Fruit fly (Drosophila melanogaster) whole organism, prepupa: ENCODE measurements around the gene CG10669.

Experiments used
- CG10631 ChIP-seq: fragments of 200-800 bp; sonication (Bioruptor generic); optimal IDR thresholded peaks from 2 replicates; lab custom pipeline; 2016; ENCODE audit warnings: missing biosample characterization, missing genetic modification characterization
- CG11294 ChIP-seq: fragments of 200-800 bp; sonication (Bioruptor generic); IDR thresholded peaks from 2 replicates; pipeline ENCODE4 v1.3.6; 2022; ENCODE audit warnings: missing biosample characterization, missing genetic modification characterization
- CG11902 ChIP-seq: fragments of 200-800 bp; sonication (Bioruptor generic); optimal IDR thresholded peaks from 3 replicates; lab custom pipeline; 2016; ENCODE audit warnings: missing biosample characterization, missing genetic modification characterization
- CG15336 ChIP-seq: fragments of 200-800 bp; sonication (Bioruptor generic); IDR thresholded peaks from 2 replicates; pipeline ENCODE4 v1.3.6; 2022; ENCODE audit warnings: missing biosample characterization, missing genetic modification characterization
- CG1621 ChIP-seq: fragments of 200-800 bp; sonication (Bioruptor generic); optimal IDR thresholded peaks from 3 replicates; lab custom pipeline; 2018; ENCODE audit warnings: missing biosample characterization, mild to moderate bottlenecking, missing genetic modification characterization
- CG16779 ChIP-seq: fragments of 200-800 bp; sonication (Bioruptor generic); optimal IDR thresholded peaks from 3 replicates; lab custom pipeline; 2017; ENCODE audit warnings: missing biosample characterization, mild to moderate bottlenecking, missing genetic modification characterization
- CG3032 ChIP-seq: fragments of 200-800 bp; optimal IDR thresholded peaks from 2 replicates; lab custom pipeline; 2019; ENCODE audit warnings: missing biosample characterization, mild to moderate bottlenecking, missing genetic modification characterization, moderate library complexity
- CG31627 ChIP-seq: fragments of 200-800 bp; sonication (Bioruptor generic); optimal IDR thresholded peaks from 3 replicates; lab custom pipeline; 2016; ENCODE audit warnings: missing biosample characterization, missing genetic modification characterization
- CG34406 ChIP-seq: fragments of 200-800 bp; sonication (Bioruptor generic); optimal IDR thresholded peaks from 3 replicates; lab custom pipeline; 2016; ENCODE audit warnings: missing biosample characterization, missing genetic modification characterization
- CG6163 ChIP-seq: fragments of 200-800 bp; sonication (Bioruptor generic); IDR thresholded peaks from 3 replicates; pipeline ENCODE4 v1.3.6; 2022; ENCODE audit warnings: missing biosample characterization, missing genetic modification characterization
- CG6276 ChIP-seq: fragments of 200-800 bp; sonication (Bioruptor generic); optimal IDR thresholded peaks from 2 replicates; lab custom pipeline; 2017; ENCODE audit warnings: missing biosample characterization, mild to moderate bottlenecking, missing genetic modification characterization
- CG7368 ChIP-seq: fragments of 200-800 bp; sonication (Bioruptor generic); optimal IDR thresholded peaks from 3 replicates; lab custom pipeline; 2016; ENCODE audit warnings: missing biosample characterization, missing genetic modification characterization
- CG8119 ChIP-seq: fragments of 200-800 bp; sonication (Bioruptor generic); IDR thresholded peaks from 3 replicates; pipeline ENCODE4 v1.3.6; 2022; ENCODE audit warnings: missing biosample characterization, missing genetic modification characterization
- Eip78C ChIP-seq: fragments of 200-800 bp; sonication (Bioruptor generic); peaks from one replicate; lab custom pipeline; 2016; ENCODE audit warnings: missing biosample characterization, missing genetic modification characterization
- Eip93F ChIP-seq: fragments of 200-800 bp; sonication (Bioruptor generic); optimal IDR thresholded peaks from 2 replicates; lab custom pipeline; 2016; ENCODE audit warnings: missing biosample characterization, mild to moderate bottlenecking, missing genetic modification characterization
- Gug ChIP-seq: fragments of 200-800 bp; sonication (Bioruptor generic); IDR thresholded peaks from 2 replicates; pipeline ENCODE4 v1.3.6; 2022; ENCODE audit warnings: missing biosample characterization, missing genetic modification characterization
- Hr38 ChIP-seq: sonication (Bioruptor generic); optimal IDR thresholded peaks from 2 replicates; lab custom pipeline; 2016; ENCODE audit warnings: missing biosample characterization, missing genetic modification characterization
- Lpt ChIP-seq: fragments of 200-800 bp; sonication (Bioruptor generic); optimal IDR thresholded peaks from 3 replicates; lab custom pipeline; 2016; ENCODE audit warnings: missing biosample characterization, missing genetic modification characterization
- Met ChIP-seq: fragments of 200-800 bp; sonication (Bioruptor generic); optimal IDR thresholded peaks from 3 replicates; lab custom pipeline; 2016; ENCODE audit warnings: missing biosample characterization, missing genetic modification characterization
- OdsH ChIP-seq: fragments of 200-800 bp; sonication (Bioruptor generic); optimal IDR thresholded peaks from 3 replicates; lab custom pipeline; 2016; ENCODE audit warnings: missing biosample characterization, missing genetic modification characterization
- Sox102F ChIP-seq: fragments of 200-800 bp; sonication (Bioruptor generic); optimal IDR thresholded peaks from 2 replicates; lab custom pipeline; 2016; ENCODE audit warnings: missing biosample characterization, mild to moderate bottlenecking, missing genetic modification characterization
- Sox14 ChIP-seq: fragments of 200-800 bp; sonication (Bioruptor generic); optimal IDR thresholded peaks from 3 replicates; lab custom pipeline; 2016; ENCODE audit warnings: missing biosample characterization, missing genetic modification characterization
- Sox15 ChIP-seq: fragments of 200-800 bp; sonication (Bioruptor generic); optimal IDR thresholded peaks from 3 replicates; lab custom pipeline; 2016; ENCODE audit warnings: missing biosample characterization, missing genetic modification characterization
- achi ChIP-seq: fragments of 200-800 bp; sonication (Bioruptor generic); optimal IDR thresholded peaks from 3 replicates; lab custom pipeline; 2016; ENCODE audit warnings: missing biosample characterization, missing genetic modification characterization
- cyc ChIP-seq: fragments of 200-800 bp; sonication (Bioruptor generic); optimal IDR thresholded peaks from 3 replicates; lab custom pipeline; 2016; ENCODE audit warnings: missing biosample characterization, missing genetic modification characterization
- dac ChIP-seq: fragments of 200-800 bp; sonication (Bioruptor generic); optimal IDR thresholded peaks from 2 replicates; lab custom pipeline; 2017; ENCODE audit warnings: missing biosample characterization, mild to moderate bottlenecking, missing genetic modification characterization
- fd59A ChIP-seq: fragments of 200-800 bp; sonication (Bioruptor generic); optimal IDR thresholded peaks from 2 replicates; lab custom pipeline; 2017; ENCODE audit warnings: missing biosample characterization, mild to moderate bottlenecking, missing genetic modification characterization, missing genetic modification reagents
- fd85E ChIP-seq: fragments of 200-800 bp; sonication (Bioruptor generic); optimal IDR thresholded peaks from 3 replicates; lab custom pipeline; 2016; ENCODE audit warnings: missing biosample characterization, missing genetic modification characterization
- fkh ChIP-seq: fragments of 200-800 bp; sonication (Bioruptor generic); optimal IDR thresholded peaks from 3 replicates; lab custom pipeline; 2017; ENCODE audit warnings: missing biosample characterization, mild to moderate bottlenecking, missing genetic modification characterization, moderate library complexity
- salr ChIP-seq, 2 experiments: fragments of 200-800 bp; sonication (Bioruptor generic); optimal IDR thresholded peaks; 3 replicates each; lab custom pipeline; 2016 to 2018; ENCODE audit warnings: missing biosample characterization in 2 of 2, missing genetic modification characterization in 2 of 2, mild to moderate bottlenecking in 1 of 2
- svp ChIP-seq: fragments of 200-800 bp; sonication (Bioruptor generic); peaks from one replicate; lab custom pipeline; 2016; ENCODE audit warnings: missing biosample characterization, missing genetic modification characterization
- vri ChIP-seq: fragments of 200-800 bp; sonication (Bioruptor generic); optimal IDR thresholded peaks from 3 replicates; lab custom pipeline; 2016; ENCODE audit warnings: missing biosample characterization, mild to moderate bottlenecking, missing genetic modification characterization

Gene CG10669

DNA sequence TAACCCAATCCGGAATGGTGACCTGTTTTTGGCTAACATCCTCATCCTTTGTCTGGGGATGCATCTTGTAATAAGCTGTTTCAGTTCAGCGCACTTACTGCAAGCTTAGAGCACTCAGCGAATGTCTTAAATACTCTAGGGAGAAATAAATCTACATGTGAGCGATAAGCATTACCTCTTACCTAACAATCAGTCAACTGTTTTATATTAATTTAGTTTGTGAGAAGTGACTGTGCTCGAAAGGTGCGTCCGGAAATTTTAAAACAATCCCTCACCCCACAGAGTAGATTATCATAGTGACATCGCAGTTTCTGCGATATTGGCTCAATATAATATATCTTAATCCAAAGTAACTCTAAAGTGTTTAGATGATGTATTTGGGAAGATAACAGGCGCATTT lies 17.0 kb downstream of the CG10669 start, which contains the start of gene CG10553:
Gene CG10553, minus strand, starts transcription at position 101 of the 400 bp plus-strand sequence.
- TF ChIP-seq fd59A (GFP tag; lab: Kevin White, UChicago), result no peak
- no peak for TF ChIP-seq Sox15 (GFP tag; lab: Kevin White, UChicago)
- no peak for TF ChIP-seq cyc (GFP tag; lab: Kevin White, UChicago)
- TF ChIP-seq CG3032 (tag; lab: Kevin White, UChicago), result no peak
- TF ChIP-seq CG11294 (GFP tag; lab: Robert Waterston, UW), result no peak
- no peak for TF ChIP-seq CG31627 (GFP tag; lab: Kevin White, UChicago)
- no peak for TF ChIP-seq CG11902 (GFP tag; lab: Kevin White, UChicago)
- no peak for TF ChIP-seq CG16779 (tag; lab: Kevin White, UChicago)
- TF ChIP-seq CG1621 (tag; lab: Kevin White, UChicago), result no peak
- no peak for TF ChIP-seq Lpt (GFP tag; lab: Kevin White, UChicago)
- TF ChIP-seq CG6276 (GFP tag; lab: Kevin White, UChicago), result no peak
- no peak for TF ChIP-seq OdsH (GFP tag; lab: Kevin White, UChicago)
- no peak for TF ChIP-seq salr (GFP tag; optimal IDR thresholded peaks at IDR 0.05; lab: Kevin White, UChicago)
- no peak for TF ChIP-seq CG6163 (GFP tag; lab: Robert Waterston, UW)
- TF ChIP-seq Sox102F (GFP tag; lab: Kevin White, UChicago), result no peak

DNA sequence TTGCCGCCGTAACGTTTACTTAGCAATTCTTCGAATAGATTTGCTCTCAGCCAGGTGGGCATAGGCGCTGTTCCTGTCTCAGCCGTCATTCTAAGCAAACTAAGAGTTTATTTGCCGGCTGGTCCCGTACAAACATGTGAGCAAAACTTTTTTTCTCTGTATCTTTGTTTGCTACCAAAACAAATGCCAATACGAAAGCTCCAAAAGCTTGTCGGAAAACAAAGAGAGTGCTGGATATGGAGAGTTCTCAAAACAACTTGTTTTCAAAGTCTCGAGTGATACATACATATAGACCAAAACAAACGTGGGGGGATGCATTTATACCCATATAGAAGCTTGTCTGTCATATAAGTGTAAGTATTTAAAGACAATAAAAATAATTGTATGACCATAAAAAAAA lies 19.0 kb downstream of the CG10669 start, which contains the start of gene CG10559:
Gene CG10559, minus strand, starts transcription at position 101 of the 400 bp plus-strand sequence.
- TF ChIP-seq cyc (GFP tag; lab: Kevin White, UChicago) (no peak), fkh (GFP tag; lab: Kevin White, UChicago) (peak; percentile 45)
- TF ChIP-seq, all 60 proteins: peak for 1

DNA sequence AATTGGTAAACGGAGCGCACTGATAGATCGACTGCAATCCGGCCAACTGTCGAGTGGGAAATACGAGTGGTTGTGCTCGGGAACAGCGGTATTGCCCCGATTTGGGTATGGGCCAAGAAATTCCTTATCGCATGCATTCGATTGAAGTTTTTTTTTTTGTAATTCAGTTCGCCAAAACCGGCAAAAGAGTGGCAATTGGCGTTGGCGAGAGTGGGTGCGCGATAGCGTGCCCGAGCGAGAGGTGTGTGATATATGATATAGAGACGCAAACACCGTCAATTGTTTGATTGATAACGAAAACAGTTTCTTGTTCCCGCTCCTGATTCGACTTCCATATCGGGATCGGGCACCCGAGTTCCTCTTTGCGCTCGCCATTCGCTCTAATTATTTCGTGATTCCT lies 21.3 kb downstream of the CG10669 start, which contains the start of gene CG31087:
Gene CG31087, minus strand, starts transcription at position 63 of the 400 bp plus-strand sequence.
- TF ChIP-seq vri, result peak; percentile 55
- TF ChIP-seq CG7368, result no peak

DNA sequence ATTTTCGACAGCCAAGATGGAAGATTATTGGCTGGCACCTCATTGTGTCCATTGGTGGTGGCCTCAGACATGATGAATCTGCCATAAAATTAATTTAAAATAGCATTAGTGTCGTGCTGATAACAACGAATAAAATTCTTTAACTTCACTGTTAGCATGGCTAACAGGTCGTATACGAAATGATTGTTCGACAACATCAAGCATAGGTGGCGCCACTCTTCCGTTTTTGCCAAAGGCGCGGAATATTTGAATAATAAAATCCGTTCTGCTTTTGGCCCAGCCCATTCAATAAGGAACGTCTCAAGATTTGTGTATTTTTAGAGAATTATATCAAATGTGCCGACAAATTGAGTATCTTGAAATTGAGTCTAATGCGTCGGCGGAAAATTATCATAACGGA lies 22.5 kb downstream of the CG10669 start:
- TF ChIP-seq CG10631 (GFP tag; lab: Kevin White, UChicago) (no peak), svp (GFP tag; lab: Kevin White, UChicago) (no peak), CG3032 (tag; lab: Kevin White, UChicago) (no peak), CG15336 (no peak), Sox102F (GFP tag; lab: Kevin White, UChicago) (no peak)

DNA sequence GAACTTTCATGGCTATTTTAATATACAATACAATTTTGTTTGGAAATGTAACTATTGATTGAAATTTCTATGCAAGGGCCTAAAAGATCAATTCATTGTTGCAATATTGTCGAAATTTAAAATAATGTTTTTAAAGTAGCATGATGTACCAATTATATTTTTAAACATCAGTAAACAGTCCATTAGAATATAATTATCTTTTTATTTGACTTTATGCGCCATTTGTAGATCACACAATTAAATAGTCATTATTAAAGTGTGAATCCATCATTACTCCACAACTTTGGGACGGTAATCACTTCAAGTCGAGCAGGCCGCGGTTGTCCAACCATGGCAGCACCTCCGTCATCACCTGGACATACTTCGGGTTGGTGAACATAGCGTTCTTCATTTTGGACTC lies 24.2 kb downstream of the CG10669 start, which contains the start of gene CG31099:
Gene CG31099, minus strand, starts transcription at position 101 of the 400 bp plus-strand sequence.
- TF ChIP-seq fkh (GFP tag; lab: Kevin White, UChicago) (no peak), Sox15 (GFP tag; lab: Kevin White, UChicago) (no peak), Sox14 (GFP tag; lab: Kevin White, UChicago) (no peak), OdsH (GFP tag; lab: Kevin White, UChicago) (no peak), svp (GFP tag; lab: Kevin White, UChicago) (no peak), CG7368 (no peak), CG6163 (GFP tag; lab: Robert Waterston, UW) (no peak), CG34406 (GFP tag; lab: Kevin White, UChicago) (no peak), fd85E (no peak), CG10631 (GFP tag; lab: Kevin White, UChicago) (no peak), Gug (no peak), Eip93F (GFP tag; lab: Kevin White, UChicago) (no peak), Hr38 (GFP tag; lab: Kevin White, UChicago) (no peak), CG8119 (GFP tag; lab: Robert Waterston, UW) (no peak), Met (GFP tag; lab: Kevin White, UChicago) (no peak), dac (GFP tag; lab: Kevin White, UChicago) (no peak), achi (GFP tag; lab: Kevin White, UChicago) (no peak), Eip78C (GFP tag; lab: Kevin White, UChicago) (no peak)
